Worm (Caenorhabditis elegans): Measurements from ENCODE around the gene gst-13.

Gene gst-13

ce11 chrII:9242804-9243203 lies 11.5 kb downstream of the gst-13 start:
- TF ChIP-seq nhr-77 (tag; optimal IDR thresholded peaks at IDR 0.05) (peak; percentile 8), aha-1 (tag) (no peak), hlh-11 (tag; optimal IDR thresholded peaks at IDR 0.05) (peak; percentile 25), dve-1 (tag; optimal IDR thresholded peaks at IDR 0.05; ENCODE audit: insufficient read depth) (peak; percentile 44), nhr-28 (tag; optimal IDR thresholded peaks at IDR 0.05) (peak; percentile 71), lsy-2 (tag; optimal IDR thresholded peaks at IDR 0.05) (peak in 1 of 2 experiments; percentile 77), R02D3.7 (tag; optimal IDR thresholded peaks at IDR 0.05) (peak; percentile 75), lin-15B (tag; optimal IDR thresholded peaks at IDR 0.05) (no peak), lir-3 (tag; optimal IDR thresholded peaks at IDR 0.05) (no peak), pha-4 (GFP tag; IDR thresholded peaks at IDR 0.05) (no peak), pha-4 (tag; optimal IDR thresholded peaks at IDR 0.05) (peak; percentile 43), nhr-6 (tag; optimal IDR thresholded peaks at IDR 0.05) (peak; percentile 20), Y48G9A.11 (GFP tag; IDR thresholded peaks at IDR 0.05) (peak; percentile 98), mep-1 (tag; optimal IDR thresholded peaks at IDR 0.05) (peak; percentile 61), unc-62 (GFP tag; optimal IDR thresholded peaks at IDR 0.05 in 1 of 2) (peak in 1 of 2 experiments; percentile 94), unc-62 (tag; optimal IDR thresholded peaks at IDR 0.05) (no peak), rbr-2 (tag; optimal IDR thresholded peaks at IDR 0.05) (peak; percentile 8), hlh-30 (tag; optimal IDR thresholded peaks at IDR 0.05; ENCODE audit: insufficient read depth) (peak; percentile 46), T20F7.1 (GFP tag; optimal IDR thresholded peaks at IDR 0.05) (peak; percentile 96), dpl-1 (GFP tag; optimal IDR thresholded peaks at IDR 0.05) (peak; percentile 93), nhr-42 (GFP tag; IDR thresholded peaks at IDR 0.05) (no peak)

DNA sequence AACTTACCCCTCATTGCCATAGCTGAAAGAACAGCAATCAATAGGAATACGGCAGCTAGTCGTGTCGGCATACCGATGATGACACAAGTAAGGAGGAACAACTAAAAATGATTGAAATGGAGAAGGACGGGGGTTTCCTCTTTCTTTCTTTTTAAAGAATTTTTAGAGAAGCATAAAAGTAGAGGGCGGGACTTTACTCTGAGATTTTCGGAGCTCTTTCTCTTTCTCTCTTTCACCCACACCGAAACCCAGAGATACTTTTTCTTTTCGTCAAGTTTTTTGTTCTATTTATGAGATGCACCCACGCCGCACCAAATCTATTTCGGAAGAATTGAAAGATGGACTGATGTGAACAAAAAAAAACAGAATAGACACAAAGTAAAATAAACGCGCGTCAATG lies 15.4 kb downstream of the gst-13 start, which contains the start of gene T26C5.5:
Gene T26C5.5 (minus strand): TSS at position 101 of the 400 bp plus-strand sequence.
- TF ChIP-seq fos-1 (tag; optimal IDR thresholded peaks at IDR 0.05) (no peak), sdz-12 (GFP tag; optimal IDR thresholded peaks at IDR 0.05) (no peak), ztf-11 (tag; optimal IDR thresholded peaks at IDR 0.05) (no peak), aha-1 (tag) (peak; percentile 16)

- no peak for TF ChIP-seq nhr-11 (tag; optimal IDR thresholded peaks at IDR 0.05)
- no peak for TF ChIP-seq mdl-1 (tag; optimal IDR thresholded peaks at IDR 0.05)
- no peak for TF ChIP-seq cey-2 (tag; optimal IDR thresholded peaks at IDR 0.05; ENCODE audit: borderline replicate concordance, insufficient read depth)
- no peak for TF ChIP-seq rbr-2 (tag; optimal IDR thresholded peaks at IDR 0.05)
- no peak for TF ChIP-seq gei-8 (GFP tag; optimal IDR thresholded peaks at IDR 0.05)
- no peak for TF ChIP-seq egl-43 (GFP tag; IDR thresholded peaks at IDR 0.05)
- TF ChIP-seq Y75B8A.6 (GFP tag; IDR thresholded peaks at IDR 0.05): no peak
- no peak for TF ChIP-seq ZK337.2 (GFP tag; IDR thresholded peaks at IDR 0.05)
- TF ChIP-seq fkh-10 (GFP tag; optimal IDR thresholded peaks at IDR 0.05): no peak
- TF ChIP-seq lin-15B (tag; optimal IDR thresholded peaks at IDR 0.05): no peak
- TF ChIP-seq zag-1 (tag; optimal IDR thresholded peaks at IDR 0.05): no peak
- no peak for TF ChIP-seq F37D6.2 (tag; optimal IDR thresholded peaks at IDR 0.05)
- no peak for TF ChIP-seq lir-3 (tag; optimal IDR thresholded peaks at IDR 0.05)
- TF ChIP-seq nhr-237 (tag; optimal IDR thresholded peaks at IDR 0.05): no peak
- no peak for TF ChIP-seq madf-5 (GFP tag; IDR thresholded peaks at IDR 0.05)
- TF ChIP-seq ceh-32 (tag; optimal IDR thresholded peaks at IDR 0.05; ENCODE audit: poor library complexity): no peak
Observed at ce11 chrII:9250422-9250821, 19.2 kb downstream of the gst-13 start, which contains the start of gene T26C5.4. T26C5.4 (minus strand) TSS chrII:9250522.

DNA sequence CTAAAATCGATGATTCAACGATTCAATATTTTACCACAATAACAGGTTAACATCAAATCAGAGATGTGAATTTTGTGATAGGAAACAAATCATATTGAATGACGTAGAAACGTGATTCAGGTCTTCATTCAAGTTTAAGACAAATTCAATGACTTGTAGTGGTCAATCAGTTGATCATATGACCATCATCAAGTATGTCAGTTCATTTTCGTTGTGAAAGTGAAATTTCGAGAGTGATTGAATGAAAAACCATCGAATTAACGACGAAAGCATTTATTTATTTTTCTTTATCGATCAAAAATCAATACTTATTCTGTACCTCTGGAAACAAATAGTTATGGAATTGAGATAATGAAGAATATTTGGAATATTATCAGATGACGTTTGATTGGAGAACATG lies 20.3 kb downstream of the gst-13 start:
- TF ChIP-seq mes-2 (tag; optimal IDR thresholded peaks at IDR 0.05; ENCODE audit: poor library complexity, severe bottlenecking) (no peak), hlh-30 (tag; optimal IDR thresholded peaks at IDR 0.05; ENCODE audit: insufficient read depth) (peak; percentile 23)

Data from whole organism, L4 larva.